Fruit fly (Drosophila melanogaster) whole organism, adult: ENCODE measurements around the gene Alg2.

Experiments used
- CG11617 ChIP-seq: fragments of 200-800 bp; sonication (Bioruptor generic); optimal IDR thresholded peaks from 2 replicates; lab custom pipeline; 2017; ENCODE audit warnings: mild to moderate bottlenecking, missing biosample characterization, missing genetic modification reagents, missing genetic modification characterization
- CG12768 ChIP-seq: fragments of 200-800 bp; sonication (Bioruptor generic); optimal IDR thresholded peaks from 2 replicates; lab custom pipeline; 2017; ENCODE audit warnings: missing biosample characterization, missing genetic modification characterization, mild to moderate bottlenecking, moderate library complexity, missing genetic modification reagents
- CG14711 ChIP-seq: fragments of 200-800 bp; sonication (Bioruptor generic); optimal IDR thresholded peaks from 2 replicates; lab custom pipeline; 2018; ENCODE audit warnings: missing biosample characterization, mild to moderate bottlenecking, missing genetic modification characterization, moderate library complexity
- CG1620 ChIP-seq: fragments of 200-800 bp; sonication (Bioruptor generic); optimal IDR thresholded peaks from 2 replicates; lab custom pipeline; 2016; ENCODE audit warnings: missing biosample characterization, missing genetic modification characterization
- CG33017 ChIP-seq: fragments of 200-800 bp; sonication (Bioruptor generic); optimal IDR thresholded peaks from 2 replicates; lab custom pipeline; 2018; ENCODE audit warnings: missing biosample characterization, mild to moderate bottlenecking, missing genetic modification characterization, moderate library complexity
- CG7045 ChIP-seq: fragments of 200-800 bp; sonication (Bioruptor generic); optimal IDR thresholded peaks from 2 replicates; lab custom pipeline; 2017; ENCODE audit warnings: missing biosample characterization, mild to moderate bottlenecking, missing genetic modification characterization
- Clk ChIP-seq: fragments of 200-800 bp; sonication (Bioruptor generic); optimal IDR thresholded peaks from 2 replicates; lab custom pipeline; 2017; ENCODE audit warnings: missing biosample characterization, missing genetic modification characterization
- Crg-1 ChIP-seq: fragments of 200-800 bp; sonication (Bioruptor generic); optimal IDR thresholded peaks from 2 replicates; lab custom pipeline; 2016; ENCODE audit warnings: missing biosample characterization, missing genetic modification characterization
- cnc ChIP-seq, 2 experiments: fragments of >200 bp; optimal IDR thresholded peaks; 2 replicates each; lab custom pipeline; 2017
- kay ChIP-seq: fragments of 200-800 bp; sonication (Bioruptor generic); peaks from one replicate; lab custom pipeline; 2016; ENCODE audit warnings: missing biosample characterization, missing genetic modification characterization, borderline replicate concordance
- ovo ChIP-seq: fragments of 200-800 bp; sonication (Bioruptor generic); optimal IDR thresholded peaks from 2 replicates; lab custom pipeline; 2016; ENCODE audit warnings: missing biosample characterization, missing genetic modification characterization
- pad ChIP-seq: fragments of 200-800 bp; sonication (Bioruptor generic); optimal IDR thresholded peaks from 3 replicates; lab custom pipeline; 2017; ENCODE audit warnings: missing biosample characterization, missing genetic modification characterization, mild to moderate bottlenecking, moderate library complexity, missing genetic modification reagents
- toe ChIP-seq: fragments of 200-800 bp; sonication (Bioruptor generic); optimal IDR thresholded peaks from 2 replicates; lab custom pipeline; 2016; ENCODE audit warnings: missing biosample characterization, missing genetic modification characterization

DNA sequence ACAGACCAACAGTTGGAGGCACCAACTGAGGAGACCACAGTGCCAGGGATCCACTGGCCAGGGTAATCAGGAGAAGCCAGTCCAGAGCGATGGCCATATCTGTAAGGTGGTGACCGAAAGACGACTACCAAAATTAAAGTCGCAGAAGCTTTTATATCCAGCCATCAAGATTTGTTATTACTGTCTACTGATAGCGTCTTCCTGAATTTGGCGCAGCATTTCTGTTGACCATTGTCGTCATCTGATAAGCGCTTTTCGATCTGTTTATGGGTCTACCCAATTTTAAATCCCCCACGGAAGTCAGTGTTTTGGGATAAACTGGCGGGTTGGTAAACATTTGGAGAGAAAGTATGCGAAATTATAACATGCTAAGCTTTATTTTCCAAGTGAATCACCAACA is 28.8 kb downstream of the Alg2 start, which contains the start of gene CG14963:
- TF ChIP-seq toe (GFP tag; lab: Kevin White, UChicago) (no peak), cnc (optimal IDR thresholded peaks at IDR 0.05; lab: Kevin White, UChicago) (no peak), CG33017 (tag; lab: Kevin White, UChicago) (no peak), CG14711 (tag; lab: Kevin White, UChicago) (no peak), kay (GFP tag; lab: Kevin White, UChicago) (no peak), CG11617 (no peak), CG12768 (GFP tag; lab: Kevin White, UChicago) (no peak), pad (no peak), CG1620 (no peak), Clk (no peak), CG7045 (no peak), Crg-1 (GFP tag; lab: Kevin White, UChicago) (no peak), ovo (GFP tag; lab: Kevin White, UChicago) (no peak)
